Fruit fly (Drosophila melanogaster) S2 (cell line): ENCODE measurements around the gene CG17660.

Experiments
- CG8478 ChIP-seq: fragments of >200 bp; optimal IDR thresholded peaks from 2 replicates; lab custom pipeline; 2018
- CTCF ChIP-seq, 2 experiments: fragments of >200 bp; optimal IDR thresholded peaks; 2 replicates each; lab custom pipeline; 2018

The CG17660 gene

DNA sequence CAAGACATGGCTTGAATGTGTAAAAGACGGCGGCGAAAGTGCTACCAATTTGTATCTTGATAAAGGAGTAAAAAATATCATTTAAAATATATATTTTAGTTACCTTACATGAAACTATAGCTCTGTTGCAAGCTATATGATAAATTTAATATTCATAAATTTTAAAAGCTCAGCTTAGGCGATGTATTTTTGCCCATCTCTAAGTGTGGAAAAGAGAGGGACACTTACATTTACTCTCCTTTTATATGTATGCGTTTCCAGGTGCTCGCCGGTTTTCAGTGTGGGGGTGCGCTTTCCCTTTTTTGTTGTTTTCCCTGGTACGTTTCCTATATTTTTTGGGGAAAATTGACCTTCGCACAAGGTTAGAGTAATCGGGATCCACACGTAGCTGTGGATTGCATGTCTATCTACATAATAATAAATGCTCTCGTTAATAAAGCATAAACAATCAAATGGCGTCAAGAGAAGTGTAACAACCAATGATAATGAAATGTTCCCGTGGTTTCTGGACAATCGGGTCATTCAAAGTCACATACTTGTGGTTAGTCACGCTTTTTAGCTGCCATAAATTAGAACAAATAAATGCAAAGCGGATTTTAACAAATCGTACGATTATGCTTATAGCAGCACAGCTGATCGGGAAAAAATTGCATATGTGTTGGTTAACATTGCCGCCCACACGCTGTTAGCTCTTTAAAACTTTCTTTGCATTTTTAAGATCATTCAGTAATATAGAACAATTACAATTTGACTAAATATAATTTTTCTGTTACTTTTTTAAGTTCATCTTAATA is 17.8 kb upstream of the CG17660 start:
- TF ChIP-seq CG8478 (no peak), CTCF (optimal IDR thresholded peaks at IDR 0.05; lab: Kevin White, UChicago) (no peak)

DNA sequence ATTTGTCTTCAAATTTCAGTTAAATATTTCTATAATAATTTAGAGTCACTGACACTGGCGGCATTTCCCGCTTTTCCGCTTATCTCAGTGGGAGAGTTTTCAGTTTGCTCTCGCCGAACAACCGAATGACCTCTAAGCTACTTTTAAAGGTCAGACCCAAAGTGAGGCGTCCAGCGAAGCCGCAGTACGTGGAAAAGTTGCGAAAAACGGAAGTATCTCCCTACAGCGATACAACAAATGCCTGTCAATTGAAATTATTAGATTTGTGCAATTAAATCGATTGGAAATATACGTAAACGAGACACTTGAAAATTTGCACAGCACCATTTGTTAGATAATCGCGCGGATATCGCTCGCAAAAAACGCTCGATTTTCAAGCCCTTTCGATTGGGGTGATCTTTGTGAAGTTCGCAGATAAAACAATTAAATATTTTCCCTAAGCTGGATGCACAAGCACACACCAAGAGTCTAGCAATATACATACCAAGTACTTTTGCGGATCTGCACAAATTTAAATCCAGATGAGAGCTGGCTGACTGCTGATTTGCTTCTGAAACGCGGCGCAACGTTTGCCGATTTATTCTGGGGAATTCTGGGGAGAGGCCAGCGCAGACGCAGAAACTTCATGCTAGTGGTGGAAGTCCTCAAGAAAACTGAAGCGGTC is 17.1 kb upstream of the CG17660 start:
- no peak for TF ChIP-seq CG8478
- no peak for TF ChIP-seq CTCF (optimal IDR thresholded peaks at IDR 0.05; lab: Kevin White, UChicago)

DNA sequence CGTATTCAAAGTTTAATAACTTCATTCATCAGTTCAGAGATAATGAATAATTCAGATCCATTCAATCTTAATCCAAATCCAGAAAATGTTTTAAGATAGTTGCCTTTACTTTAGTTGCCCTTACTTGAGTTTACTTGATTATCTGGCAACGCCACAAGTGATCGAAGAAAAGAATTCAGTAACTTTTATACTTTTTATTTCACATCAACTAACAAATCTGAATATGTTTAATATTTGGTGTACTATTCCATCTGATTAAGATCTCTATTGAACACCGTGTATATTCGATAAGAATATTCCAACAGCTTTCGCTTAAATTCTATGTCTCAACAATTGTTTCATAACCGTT is 14.3 kb upstream of the CG17660 start:
- TF ChIP-seq CTCF (optimal IDR thresholded peaks at IDR 0.05; lab: Kevin White, UChicago) (no peak), CG8478 (no peak)

DNA sequence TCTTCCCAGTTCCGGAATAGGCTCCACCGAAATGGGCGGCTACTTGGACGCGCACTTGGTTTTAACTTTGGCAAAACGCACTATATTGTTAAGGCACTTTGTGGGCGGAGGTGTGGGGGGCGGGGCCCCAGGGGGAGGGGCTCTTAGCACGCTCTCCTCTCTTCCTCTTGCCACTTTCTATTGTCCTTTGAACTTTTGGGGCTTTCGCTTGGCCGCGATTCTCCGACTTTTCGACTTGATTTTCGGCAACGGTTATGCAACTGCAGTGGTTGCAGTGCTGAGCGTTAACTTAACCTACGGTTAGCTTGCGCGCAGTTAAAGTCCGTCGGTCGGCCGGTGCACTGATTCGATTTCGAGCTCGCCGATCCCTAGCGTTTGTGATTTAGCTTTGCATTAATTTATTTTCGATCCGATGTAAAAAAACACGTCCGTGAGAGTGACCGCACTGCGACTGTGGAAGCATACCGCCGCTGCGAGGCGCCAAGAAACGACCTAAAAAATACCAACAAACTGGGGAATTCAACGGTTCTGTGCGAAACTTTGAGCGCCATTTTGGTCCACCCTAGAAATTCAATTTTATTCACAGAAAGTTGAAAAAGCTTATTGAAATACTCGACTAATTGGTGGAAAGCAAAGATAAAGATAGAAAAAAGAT is 13.8 kb upstream of the CG17660 start, which contains the start of gene Rim2:
Rim2 (minus strand) TSS at position 452 of the 655 bp plus-strand sequence.
- TF ChIP-seq CTCF (optimal IDR thresholded peaks at IDR 0.05; lab: Kevin White, UChicago) (peak in 1 of 2 experiments; percentile 2), CG8478 (no peak)

DNA sequence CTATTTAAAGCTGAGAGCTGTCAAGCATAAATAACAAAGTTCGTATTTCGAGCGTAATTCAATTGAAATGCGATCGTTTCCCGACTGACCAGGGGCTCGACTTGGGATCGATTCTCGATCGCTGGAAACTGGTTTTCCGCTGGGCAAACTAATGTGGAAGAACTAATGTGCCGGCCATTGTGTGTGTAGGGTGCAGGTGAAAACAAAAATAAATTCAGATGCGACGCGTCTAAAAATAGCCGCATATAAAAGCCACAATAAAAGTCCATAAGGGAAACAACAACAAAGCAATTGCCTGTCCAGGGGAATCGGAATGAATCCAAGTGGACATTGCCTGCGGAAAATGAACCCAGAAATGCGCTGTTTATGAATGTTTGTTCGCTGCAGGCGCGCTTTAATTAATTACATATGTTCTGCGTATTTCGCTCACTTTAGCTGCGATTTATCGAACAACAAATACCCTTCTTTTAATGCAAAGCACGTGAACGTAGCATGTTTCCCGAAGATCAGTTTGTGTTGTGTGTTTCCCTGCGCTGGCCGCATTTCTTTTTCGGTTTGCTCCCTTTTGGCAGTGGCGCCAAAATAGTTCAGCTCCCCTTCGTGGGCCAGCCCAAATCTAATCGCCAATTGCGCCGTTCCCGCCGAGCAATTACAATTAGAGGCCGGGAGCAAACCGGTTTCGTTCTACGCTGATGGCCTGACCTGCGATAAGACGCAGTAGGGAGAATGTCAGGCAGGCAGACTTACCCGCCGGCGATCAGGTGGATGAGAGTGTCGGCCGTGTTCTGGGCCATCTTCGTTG is 13.1 kb upstream of the CG17660 start:
- no peak for TF ChIP-seq CTCF (optimal IDR thresholded peaks at IDR 0.05; lab: Kevin White, UChicago)
- no peak for TF ChIP-seq CG8478

DNA sequence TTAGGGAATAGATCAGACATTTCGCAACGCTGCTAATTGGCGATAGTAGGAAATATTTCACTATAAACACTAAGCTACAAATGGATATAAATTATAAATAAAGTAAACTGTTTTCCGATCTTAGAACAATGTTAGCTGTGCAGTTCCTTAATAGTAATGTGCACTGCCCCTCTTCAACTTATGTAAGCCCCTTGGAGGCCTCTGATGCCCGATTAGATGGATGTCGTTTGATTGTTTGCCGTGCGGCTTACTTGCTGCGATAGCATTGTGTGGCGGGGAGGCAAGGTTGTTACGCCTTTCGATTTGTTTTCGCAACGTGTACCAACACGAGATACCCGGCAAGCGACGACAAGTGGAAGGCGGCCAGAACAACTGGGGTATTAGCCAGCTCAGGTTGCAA is 12.0 kb upstream of the CG17660 start:
- TF ChIP-seq CTCF (optimal IDR thresholded peaks at IDR 0.05; lab: Kevin White, UChicago) (no peak), CG8478 (no peak)

DNA sequence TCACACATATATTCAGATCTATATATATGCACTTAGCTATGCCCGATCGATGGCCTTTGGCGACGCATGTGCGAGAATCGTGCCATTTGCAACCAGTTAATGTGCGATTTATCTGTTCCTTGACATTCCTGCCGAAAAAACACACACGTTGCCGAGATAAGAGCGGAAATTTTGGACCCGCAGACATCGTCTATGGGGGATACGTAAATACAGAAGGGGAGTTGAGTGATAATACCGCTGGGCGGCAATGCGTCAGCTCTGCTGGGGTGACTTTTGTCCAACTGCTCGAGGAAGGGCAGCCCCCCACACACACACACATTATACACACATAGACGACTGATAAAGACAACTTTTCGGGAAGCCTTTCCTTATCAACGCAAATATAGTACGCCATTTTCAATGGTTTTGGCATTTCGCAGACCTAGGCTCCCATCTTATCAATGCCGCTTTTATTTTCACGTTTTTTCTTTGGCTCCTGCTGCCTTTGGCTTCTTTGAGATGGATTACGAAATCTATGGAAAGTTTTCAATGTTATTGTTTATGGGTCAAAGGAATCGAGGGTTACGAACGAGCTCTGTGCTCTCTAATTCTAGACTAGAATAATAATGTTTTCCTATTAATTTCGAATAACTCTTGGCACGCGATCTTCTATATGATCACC is 10.8 kb upstream of the CG17660 start:
- no peak for TF ChIP-seq CG8478
- no peak for TF ChIP-seq CTCF (optimal IDR thresholded peaks at IDR 0.05; lab: Kevin White, UChicago)

DNA sequence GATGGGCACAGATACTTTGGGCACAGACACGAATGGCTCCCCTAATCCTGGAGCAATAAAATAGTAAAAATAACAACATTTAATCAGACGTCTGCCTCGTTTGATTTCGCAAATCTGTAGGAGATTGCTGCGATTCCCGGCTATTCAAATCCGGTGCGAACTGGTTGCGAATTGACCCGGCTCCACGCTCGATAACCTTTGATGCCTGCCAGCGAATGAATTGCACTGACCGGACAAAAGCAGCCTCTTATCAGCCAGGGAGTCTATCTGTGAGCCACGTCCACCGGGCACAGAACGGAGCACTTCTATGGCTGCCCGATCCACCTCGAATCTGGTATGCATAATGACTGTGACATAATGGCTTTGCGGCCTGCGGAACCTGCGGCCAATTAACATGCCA is 9.8 kb upstream of the CG17660 start:
- TF ChIP-seq CG8478 (no peak), CTCF (optimal IDR thresholded peaks at IDR 0.05; lab: Kevin White, UChicago) (no peak)

DNA sequence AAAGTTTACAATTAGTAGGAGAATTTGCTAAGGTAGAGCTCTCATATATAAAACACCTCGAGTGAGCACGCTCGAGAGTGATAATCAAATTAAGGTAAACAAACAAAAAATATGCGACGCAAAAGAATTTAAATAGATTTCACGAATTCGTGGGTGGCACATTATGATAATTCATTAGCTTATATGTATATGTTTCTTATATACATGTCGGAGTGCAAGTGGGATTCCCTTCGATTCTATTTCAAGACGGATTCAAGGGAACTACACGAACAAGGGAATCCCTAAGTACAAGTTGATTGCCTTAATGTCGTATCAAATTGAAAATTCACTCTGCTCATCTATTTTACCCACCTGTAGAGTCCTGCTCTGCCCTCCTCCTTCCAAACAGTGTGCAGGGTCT is 7.0 kb upstream of the CG17660 start:
- no peak for TF ChIP-seq CTCF (optimal IDR thresholded peaks at IDR 0.05; lab: Kevin White, UChicago)
- no peak for TF ChIP-seq CG8478

DNA sequence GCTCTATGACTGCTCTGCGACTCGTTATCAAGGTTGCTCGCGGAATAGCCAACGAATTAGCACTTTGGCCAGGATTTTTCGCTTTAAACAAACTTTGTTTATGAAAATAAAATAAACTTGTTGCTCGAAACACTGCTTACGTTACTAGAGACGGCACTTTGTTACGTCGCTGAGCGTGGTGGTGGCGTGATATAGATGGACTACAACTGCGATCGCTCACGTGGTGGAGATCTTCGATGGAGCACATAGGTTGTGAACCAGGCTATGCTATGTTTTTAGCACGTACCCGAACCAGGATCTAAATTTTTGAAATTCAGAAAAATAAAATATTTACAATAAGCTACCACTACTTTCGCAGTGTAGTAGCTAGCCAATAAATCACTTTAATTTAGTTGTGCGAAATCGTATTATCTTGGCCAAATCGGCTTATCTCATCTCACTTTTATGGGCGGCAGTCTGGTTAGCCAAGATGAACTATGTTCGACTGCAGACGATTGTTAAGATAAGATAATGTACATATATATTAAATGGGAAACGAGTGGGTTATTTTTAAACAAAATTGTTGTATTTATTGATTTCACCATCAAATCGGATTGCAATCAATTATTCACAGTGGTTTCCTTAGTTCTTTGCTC is 5.6 kb upstream of the CG17660 start, which contains the start of gene frtz:
frtz (minus strand) TSS at position 153 of the 635 bp plus-strand sequence.
- TF ChIP-seq CTCF (optimal IDR thresholded peaks at IDR 0.05; lab: Kevin White, UChicago) (peak; percentile 81 to 84), CG8478 (no peak)

DNA sequence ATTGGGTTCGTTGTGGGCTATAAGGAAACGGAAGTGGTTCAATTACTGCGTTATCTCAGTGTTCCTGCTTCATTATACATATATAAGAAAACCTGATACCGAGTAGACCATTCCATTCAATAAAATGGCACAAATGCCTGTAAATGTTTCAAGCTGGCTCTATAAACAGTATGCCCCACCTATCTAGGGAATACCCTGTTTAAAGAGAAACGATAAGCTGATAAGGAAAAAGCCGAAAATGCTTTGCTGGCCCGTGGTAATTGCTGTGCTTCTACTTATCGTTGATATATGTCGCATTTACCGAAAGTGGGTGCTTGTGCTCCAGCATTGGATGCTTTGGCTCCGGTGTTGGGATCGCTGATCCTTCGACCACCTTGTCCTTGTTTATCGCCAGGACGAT is 905 bp downstream of the CG17660 start:
- TF ChIP-seq CG8478 = no peak
- no peak for TF ChIP-seq CTCF (optimal IDR thresholded peaks at IDR 0.05; lab: Kevin White, UChicago)

DNA sequence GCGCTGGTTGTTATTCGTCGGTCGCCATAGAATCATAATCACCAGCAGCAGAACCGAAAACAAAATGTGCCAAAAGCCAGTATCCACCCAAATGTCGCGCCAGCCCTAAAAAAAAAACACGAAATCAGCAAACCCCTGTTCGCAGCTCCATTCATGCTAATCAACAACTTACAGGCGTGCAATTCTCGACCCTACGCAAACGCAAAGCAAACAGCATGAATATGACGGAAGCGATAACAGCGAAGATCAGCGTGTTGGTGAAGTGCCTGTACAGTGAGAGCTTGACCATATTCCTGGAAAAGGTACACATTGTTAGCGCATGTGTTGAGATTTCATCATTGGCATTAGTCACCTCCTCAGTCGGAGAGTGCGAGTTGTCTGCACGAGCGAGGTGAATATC is 2.1 kb downstream of the CG17660 start:
- TF ChIP-seq CTCF (optimal IDR thresholded peaks at IDR 0.05; lab: Kevin White, UChicago) (no peak), CG8478 (no peak)

DNA sequence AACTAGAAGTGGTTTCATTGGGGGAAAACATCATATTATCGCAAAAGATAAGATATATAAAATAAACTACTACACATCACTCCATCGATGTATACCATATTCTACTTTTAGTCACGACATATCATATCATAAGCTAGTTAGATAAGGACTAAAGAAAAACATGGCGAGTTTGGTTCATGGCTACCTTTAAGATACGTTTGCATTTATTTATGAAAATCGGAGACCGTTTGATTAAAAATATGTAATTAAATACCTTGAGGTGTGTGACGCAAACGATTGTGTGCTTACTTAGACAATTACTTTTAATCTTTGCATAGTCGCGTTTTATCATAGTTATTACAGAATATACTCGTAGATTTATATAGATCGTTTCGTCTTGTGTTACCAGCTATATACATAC is 3.3 kb downstream of the CG17660 start:
- TF ChIP-seq CG8478 (no peak), CTCF (optimal IDR thresholded peaks at IDR 0.05; lab: Kevin White, UChicago) (no peak)

DNA sequence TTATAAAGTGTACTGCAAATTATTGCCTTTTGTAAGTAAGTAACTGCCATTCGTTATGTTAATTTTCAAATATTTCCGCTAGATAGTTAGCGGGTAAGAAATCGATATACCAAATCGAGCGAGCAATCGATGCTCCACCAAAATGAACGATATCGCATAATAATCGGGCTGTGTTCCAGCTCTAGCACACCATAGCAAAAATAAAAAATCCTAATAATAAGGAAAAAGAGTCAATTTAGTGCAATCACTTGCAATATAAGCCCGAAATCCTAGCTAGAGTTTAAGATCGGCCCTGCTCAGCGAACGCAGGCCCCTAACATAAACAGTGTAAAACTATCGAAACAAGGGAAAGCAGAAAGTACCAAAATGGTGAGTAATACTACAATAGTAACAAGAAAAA is 5.5 kb downstream of the CG17660 start, which contains the start of gene cpb:
cpb (plus strand) TSS at position 157 of the 400 bp plus-strand sequence.
- TF ChIP-seq CG8478 = no peak
- TF ChIP-seq CTCF (optimal IDR thresholded peaks at IDR 0.05; lab: Kevin White, UChicago) = no peak
